Worm (Caenorhabditis elegans) whole organism, L2 larva: ENCODE measurements around the gene C32B5.13.

Experiments
- R02D3.7 ChIP-seq: fragments of 150-350 bp; optimal IDR thresholded peaks from 2 replicates; lab custom pipeline; 2014; ENCODE audit warnings: missing biosample characterization, missing genetic modification characterization
- ceh-16 ChIP-seq: fragments of 150-350 bp; optimal IDR thresholded peaks from 2 replicates; lab custom pipeline; 2014; ENCODE audit warnings: missing biosample characterization, missing genetic modification characterization
- ceh-82 ChIP-seq: fragments of 150-350 bp; optimal IDR thresholded peaks from 2 replicates; lab custom pipeline; 2014; ENCODE audit warnings: missing biosample characterization, missing genetic modification characterization
- egl-27 ChIP-seq: sonication (generic microtip); optimal IDR thresholded peaks from 3 replicates; lab custom pipeline; 2017; ENCODE audit warnings: missing biosample characterization, missing genetic modification reagents, missing genetic modification characterization
- elt-1 ChIP-seq: fragments of 150-350 bp; optimal IDR thresholded peaks from 2 replicates; lab custom pipeline; 2014; ENCODE audit warnings: missing biosample characterization, missing genetic modification characterization
- lin-11 ChIP-seq: fragments of 150-350 bp; sonication (generic microtip); optimal IDR thresholded peaks from 2 replicates; lab custom pipeline; 2014; ENCODE audit warnings: missing biosample characterization, missing genetic modification characterization, inconsistent platforms, mixed read lengths
- lin-39 ChIP-seq: fragments of 150-350 bp; optimal IDR thresholded peaks from 2 replicates; lab custom pipeline; 2014; ENCODE audit warnings: missing biosample characterization, missing genetic modification reagents, missing genetic modification characterization
- lsy-2 ChIP-seq, 2 experiments: fragments of 150-350 bp in 1 of 2; sonication (generic microtip) in 1 of 2; optimal IDR thresholded peaks; 2 replicates each; lab custom pipeline; 2014 to 2017; ENCODE audit warnings: missing biosample characterization in 2 of 2, missing genetic modification characterization in 2 of 2
- mdl-1 ChIP-seq, 2 experiments: fragments of 150-350 bp in 1 of 2; sonication (generic microtip) in 1 of 2; optimal IDR thresholded peaks; 2 replicates each; lab custom pipeline; 2017; ENCODE audit warnings: missing biosample characterization in 2 of 2, missing genetic modification characterization in 2 of 2
- nhr-10 ChIP-seq: sonication (generic microtip); optimal IDR thresholded peaks from 2 replicates; lab custom pipeline; 2017; ENCODE audit warnings: missing biosample characterization, missing genetic modification characterization
- unc-39 ChIP-seq: fragments of 150-350 bp; optimal IDR thresholded peaks from 2 replicates; lab custom pipeline; 2014; ENCODE audit warnings: missing biosample characterization, missing genetic modification characterization
- zag-1 ChIP-seq: fragments of 150-350 bp; optimal IDR thresholded peaks from 2 replicates; lab custom pipeline; 2014; ENCODE audit warnings: missing biosample characterization, missing genetic modification characterization

- TF ChIP-seq lin-39 (tag; lab: Kevin White, UChicago) = no peak
- TF ChIP-seq mdl-1 (tag; optimal IDR thresholded peaks at IDR 0.05; lab: Kevin White, UChicago) = no peak
- TF ChIP-seq ceh-82 (tag; lab: Kevin White, UChicago) = no peak
- no peak for TF ChIP-seq egl-27
- no peak for TF ChIP-seq lsy-2 (tag; optimal IDR thresholded peaks at IDR 0.05; lab: Kevin White, UChicago)
- no peak for TF ChIP-seq elt-1
- TF ChIP-seq R02D3.7 (tag; lab: Kevin White, UChicago) = no peak
- TF ChIP-seq zag-1 (tag; lab: Kevin White, UChicago) = no peak
- TF ChIP-seq ceh-16 (tag; lab: Kevin White, UChicago) = no peak
- TF ChIP-seq nhr-10 (tag; lab: Kevin White, UChicago) = no peak
- no peak for TF ChIP-seq unc-39 (tag; lab: Kevin White, UChicago)
- TF ChIP-seq lin-11 (tag; lab: Kevin White, UChicago) = no peak
Observed at ce11 chrII:923521-923920, 38.3 kb downstream of the C32B5.13 start, which contains the start of gene fbxc-28.
